Fruit fly (Drosophila melanogaster) whole organism: ENCODE measurements around the gene CG17404.

ENCODE experiments used
- EcR ChIP-seq, 2 experiments: fragments of >200 bp; optimal IDR thresholded peaks; 2 replicates each; lab custom pipeline; 2017; ENCODE audit warnings: missing biosample characterization in 2 of 2, missing genetic modification characterization in 2 of 2, missing genetic modification reagents in 2 of 2
- psq ChIP-seq: fragments of >200 bp; optimal IDR thresholded peaks from 2 replicates; lab custom pipeline; 2017

DNA sequence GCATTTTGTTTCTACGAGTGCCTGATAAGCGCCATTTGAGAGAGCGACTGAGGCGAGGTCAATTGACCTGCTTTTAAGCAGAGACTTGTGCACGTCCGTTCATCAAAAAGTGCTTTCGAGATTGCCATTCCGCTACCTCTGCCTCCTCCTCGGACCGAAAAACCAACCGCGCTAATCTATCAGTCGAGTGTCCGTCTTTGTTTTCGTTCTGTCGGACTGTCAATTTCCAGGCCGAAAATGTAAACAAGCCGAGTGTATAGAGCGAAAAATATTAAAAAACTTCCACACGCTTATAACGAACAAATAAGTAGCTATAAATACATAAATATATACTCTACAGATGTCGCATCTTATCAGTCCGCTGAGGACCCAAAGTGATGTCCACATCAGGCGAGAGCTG is 34.2 kb upstream of the CG17404 start:
- TF ChIP-seq EcR (GFP tag; optimal IDR thresholded peaks at IDR 0.05; lab: Kevin White, UChicago) (no peak), psq (no peak)
